Worm (Caenorhabditis elegans): ENCODE data around the gene F45D3.3.
A peak's percentile ranks its signal among the peaks of the same experiment; 100 is the strongest.

F45D3.3 gene

DNA sequence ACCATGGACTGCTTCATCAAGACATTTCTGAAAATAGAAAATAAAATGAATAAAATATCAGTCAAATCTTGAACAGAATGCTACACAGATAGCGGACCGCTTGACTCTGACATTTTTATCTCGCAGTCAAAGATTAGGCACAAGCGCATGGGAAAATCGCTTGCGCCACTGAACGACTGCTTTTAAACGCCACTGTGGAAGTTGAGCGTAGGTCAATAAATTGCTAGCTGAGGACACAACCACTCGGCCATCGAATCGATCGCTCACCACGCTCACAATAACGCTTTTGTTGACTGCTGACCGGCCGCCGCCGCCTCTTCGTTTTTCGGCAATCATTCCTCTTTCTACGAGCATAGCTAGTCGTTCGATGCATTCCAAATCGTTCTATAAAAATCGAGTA lies 46.6 kb upstream of the F45D3.3 start:
- TF ChIP-seq tbx-2 (tag; optimal IDR thresholded peaks at IDR 0.05) = peak; percentile 24
- peak; percentile 35 to 60 for TF ChIP-seq lsy-2 (tag; optimal IDR thresholded peaks at IDR 0.05)
- no peak for TF ChIP-seq ceh-90 (tag; optimal IDR thresholded peaks at IDR 0.05)
- no peak for TF ChIP-seq ceh-8 (GFP tag; optimal IDR thresholded peaks at IDR 0.05)
- no peak for TF ChIP-seq nhr-84 (tag; optimal IDR thresholded peaks at IDR 0.05)
- peak; percentile 1 for TF ChIP-seq pax-3 (tag; optimal IDR thresholded peaks at IDR 0.05)
- no peak for TF ChIP-seq blmp-1 (tag; optimal IDR thresholded peaks at IDR 0.05)
- TF ChIP-seq dpl-1 (GFP tag; optimal IDR thresholded peaks at IDR 0.05) = peak in 2 of 3 experiments; percentile 33 to 34
- TF ChIP-seq efl-1 (optimal IDR thresholded peaks at IDR 0.05) = peak; percentile 45 to 52
- TF ChIP-seq efl-1 (GFP tag; optimal IDR thresholded peaks at IDR 0.05 in 1 of 2) = peak; percentile 23 to 93
- TF ChIP-seq vab-15 (tag; optimal IDR thresholded peaks at IDR 0.05) = peak; percentile 57
- no peak for TF ChIP-seq egl-27 (tag; optimal IDR thresholded peaks at IDR 0.05)
- no peak for TF ChIP-seq C04F5.9 (tag; optimal IDR thresholded peaks at IDR 0.05)
- TF ChIP-seq swsn-7 (tag; optimal IDR thresholded peaks at IDR 0.05) = peak; percentile 58
- TF ChIP-seq isw-1 (GFP tag; IDR thresholded peaks at IDR 0.05) = no peak
- TF ChIP-seq fos-1 (tag; optimal IDR thresholded peaks at IDR 0.05) = no peak
- TF ChIP-seq Y116A8C.19 (tag; optimal IDR thresholded peaks at IDR 0.05; ENCODE audit: borderline replicate concordance) = no peak
- TF ChIP-seq lin-15B (tag; optimal IDR thresholded peaks at IDR 0.05) = no peak
- TF ChIP-seq lin-39 (tag; optimal IDR thresholded peaks at IDR 0.05) = no peak
- TF ChIP-seq mep-1 (tag; optimal IDR thresholded peaks at IDR 0.05) = no peak
- TF ChIP-seq efl-3 (GFP tag; optimal IDR thresholded peaks at IDR 0.05) = no peak
- TF ChIP-seq hlh-17 (GFP tag; optimal IDR thresholded peaks at IDR 0.05; ENCODE audit: borderline replicate concordance) = no peak
- no peak for TF ChIP-seq mef-2 (tag; optimal IDR thresholded peaks at IDR 0.05)
- peak; percentile 72 for TF ChIP-seq nhr-90 (tag; optimal IDR thresholded peaks at IDR 0.05; ENCODE audit: poor library complexity)
- TF ChIP-seq nhr-71 (tag; optimal IDR thresholded peaks at IDR 0.05) = peak; percentile 71
- TF ChIP-seq sptf-1 (tag; optimal IDR thresholded peaks at IDR 0.05) = no peak
- TF ChIP-seq ceh-63 (GFP tag; optimal IDR thresholded peaks at IDR 0.05) = no peak
- peak; percentile 25 for TF ChIP-seq irx-1 (tag; optimal IDR thresholded peaks at IDR 0.05)
- TF ChIP-seq nhr-77 (tag; optimal IDR thresholded peaks at IDR 0.05) = peak; percentile 22
- TF ChIP-seq elt-3 (tag; optimal IDR thresholded peaks at IDR 0.05) = peak in 2 of 6 experiments; percentile 2 to 8
- no peak for TF ChIP-seq nhr-28 (tag; optimal IDR thresholded peaks at IDR 0.05)
- no peak for TF ChIP-seq sox-4 (tag; optimal IDR thresholded peaks at IDR 0.05)
- peak; percentile 6 for TF ChIP-seq elt-2 (tag; optimal IDR thresholded peaks at IDR 0.05)
- no peak for TF ChIP-seq tlp-1 (tag; optimal IDR thresholded peaks at IDR 0.05)
- TF ChIP-seq nhr-20 (tag; optimal IDR thresholded peaks at IDR 0.05) = peak; percentile 59
- TF ChIP-seq pqm-1 (tag; optimal IDR thresholded peaks at IDR 0.05) = no peak
- TF ChIP-seq ztf-11 (tag; optimal IDR thresholded peaks at IDR 0.05) = peak in 1 of 2 experiments; percentile 61
- TF ChIP-seq egl-13 (tag; optimal IDR thresholded peaks at IDR 0.05) = no peak
- no peak for TF ChIP-seq unc-62 (GFP tag; optimal IDR thresholded peaks at IDR 0.05)
- TF ChIP-seq skn-1 (tag; optimal IDR thresholded peaks at IDR 0.05) = peak; percentile 41
- TF ChIP-seq fkh-8 (tag; optimal IDR thresholded peaks at IDR 0.05) = no peak
- no peak for TF ChIP-seq unc-30 (tag; optimal IDR thresholded peaks at IDR 0.05)
- TF ChIP-seq rnt-1 (tag; optimal IDR thresholded peaks at IDR 0.05) = peak; percentile 68
- TF ChIP-seq xbp-1 (tag; optimal IDR thresholded peaks at IDR 0.05) = peak; percentile 52
- no peak for TF ChIP-seq ces-1 (GFP tag; optimal IDR thresholded peaks at IDR 0.05)
- no peak for TF ChIP-seq fkh-4 (tag; optimal IDR thresholded peaks at IDR 0.05; ENCODE audit: borderline replicate concordance)
- no peak for TF ChIP-seq lin-13 (GFP tag; optimal IDR thresholded peaks at IDR 0.05)
- peak; percentile 63 for TF ChIP-seq nhr-76 (tag; optimal IDR thresholded peaks at IDR 0.05)
- TF ChIP-seq zag-1 (tag; optimal IDR thresholded peaks at IDR 0.05) = no peak
- TF ChIP-seq nhr-237 (tag; optimal IDR thresholded peaks at IDR 0.05) = no peak
- no peak for TF ChIP-seq mdl-1 (tag; optimal IDR thresholded peaks at IDR 0.05)
- TF ChIP-seq nhr-11 (tag; optimal IDR thresholded peaks at IDR 0.05) = no peak
- TF ChIP-seq C34B4.2 (tag; optimal IDR thresholded peaks at IDR 0.05) = no peak
- no peak for TF ChIP-seq pag-3 (tag; optimal IDR thresholded peaks at IDR 0.05; ENCODE audit: borderline replicate concordance, insufficient read depth)

Data from whole organism, L1 larva.